Worm (Caenorhabditis elegans) whole organism, mixed stage, embryonic: ENCODE measurements around the gene rabx-5.

Experiments
- ceh-43 ChIP-seq: fragments of 200-800 bp; sonication (Bioruptor generic); optimal IDR thresholded peaks from 2 replicates; lab custom pipeline; 2018; ENCODE audit warnings: mild to moderate bottlenecking, missing genetic modification characterization, moderate library complexity, missing compliant biosample characterization
- ces-1 ChIP-seq: fragments of 150-350 bp; optimal IDR thresholded peaks from 2 replicates; lab custom pipeline; 2014; ENCODE audit warnings: missing biosample characterization, missing genetic modification reagents, missing genetic modification characterization
- lsy-2 ChIP-seq: fragments of 150-350 bp; optimal IDR thresholded peaks from 2 replicates; lab custom pipeline; 2014; ENCODE audit warnings: missing biosample characterization, missing genetic modification characterization
- mab-5 ChIP-seq: fragments of 150-350 bp; optimal IDR thresholded peaks from 2 replicates; lab custom pipeline; 2014; ENCODE audit warnings: missing biosample characterization, missing genetic modification characterization
- nhr-12 ChIP-seq: fragments of 150-350 bp; optimal IDR thresholded peaks from 2 replicates; lab custom pipeline; 2014; ENCODE audit warnings: missing biosample characterization, missing genetic modification characterization
- nhr-2 ChIP-seq: fragments of 150-350 bp; optimal IDR thresholded peaks from 2 replicates; lab custom pipeline; 2014; ENCODE audit warnings: missing biosample characterization, missing genetic modification characterization
- nhr-76 ChIP-seq: sonication (generic microtip); optimal IDR thresholded peaks from 2 replicates; lab custom pipeline; 2017; ENCODE audit warnings: missing biosample characterization, missing genetic modification characterization
- pha-4 ChIP-seq: fragments of 150-350 bp; optimal IDR thresholded peaks from 2 replicates; lab custom pipeline; 2018; ENCODE audit warnings: missing biosample characterization, missing genetic modification reagents, missing genetic modification characterization
- snpc-4 ChIP-seq: fragments of 150-350 bp; optimal IDR thresholded peaks from 2 replicates; lab custom pipeline; 2014; ENCODE audit warnings: missing biosample characterization, missing genetic modification characterization
- unc-39 ChIP-seq: fragments of 150-350 bp; optimal IDR thresholded peaks from 2 replicates; lab custom pipeline; 2014; ENCODE audit warnings: missing biosample characterization, missing genetic modification characterization
- unc-62 ChIP-seq: fragments of 150-350 bp; optimal IDR thresholded peaks from 2 replicates; lab custom pipeline; 2014; ENCODE audit warnings: missing biosample characterization, missing genetic modification reagents, missing genetic modification characterization
- zip-8 ChIP-seq: fragments of 150-350 bp; optimal IDR thresholded peaks from 2 replicates; lab custom pipeline; 2014; ENCODE audit warnings: missing biosample characterization, missing genetic modification characterization

DNA sequence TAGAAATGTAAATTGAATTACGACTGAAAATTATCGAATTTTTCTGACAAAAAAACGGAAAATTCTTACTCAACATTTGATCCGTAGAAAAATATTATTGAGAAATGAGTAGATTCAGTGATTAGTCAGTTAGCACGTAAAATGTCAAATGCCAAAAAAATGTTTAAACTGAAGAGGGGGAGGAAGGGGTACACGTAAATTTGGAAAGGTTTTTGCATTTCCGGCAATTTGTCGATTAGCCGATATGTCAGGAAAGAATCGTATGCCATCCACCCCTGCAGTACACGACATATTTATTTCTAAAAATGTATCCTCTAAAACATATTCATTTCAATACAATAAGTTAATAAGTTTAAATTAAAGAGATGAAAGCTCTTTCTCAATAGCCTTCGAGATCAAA is 47.2 kb upstream of the rabx-5 start, which contains the start of gene T21C12.4:
- TF ChIP-seq snpc-4 (tag; lab: Kevin White, UChicago) = no peak
- no peak for TF ChIP-seq pha-4 (tag; lab: Kevin White, UChicago)
- TF ChIP-seq ceh-43 (GFP tag; lab: Kevin White, UChicago) = no peak
- no peak for TF ChIP-seq zip-8 (tag; lab: Kevin White, UChicago)
- TF ChIP-seq nhr-76 (tag; lab: Kevin White, UChicago) = no peak
- no peak for TF ChIP-seq unc-39 (tag; lab: Kevin White, UChicago)
- TF ChIP-seq nhr-2 (tag; lab: Kevin White, UChicago) = no peak
- TF ChIP-seq lsy-2 = no peak
- TF ChIP-seq nhr-12 (tag; lab: Kevin White, UChicago) = no peak
- no peak for TF ChIP-seq ces-1 (GFP tag; lab: Kevin White, UChicago)
- TF ChIP-seq unc-62 = no peak
- no peak for TF ChIP-seq mab-5
